Worm (Caenorhabditis elegans) whole organism, midembryonic: Measurements from ENCODE around the gene flp-23.

ENCODE experiments used
- T22C8.4 ChIP-seq: fragments of 200-800 bp; sonication (Bioruptor generic); IDR thresholded peaks from 2 replicates; pipeline ENCODE4 v1.3.6; 2022; ENCODE audit warnings: missing genetic modification characterization, missing compliant biosample characterization
- cog-1 ChIP-seq: sonication (generic microtip); optimal IDR thresholded peaks from 2 replicates; lab custom pipeline; 2016; ENCODE audit warnings: missing genetic modification characterization, missing compliant biosample characterization
- flt-1 ChIP-seq: fragments of 200-800 bp; sonication (Bioruptor generic); IDR thresholded peaks from 2 replicates; pipeline ENCODE4 v1.3.6; 2022; ENCODE audit warnings: missing genetic modification characterization, missing compliant biosample characterization
- klf-2 ChIP-seq: fragments of 200-800 bp; sonication (Bioruptor generic); conservative IDR thresholded peaks from 2 replicates; pipeline ENCODE4 v1.3.6; 2022; ENCODE audit warnings: missing genetic modification reagents, missing genetic modification characterization, missing compliant biosample characterization
- med-1 ChIP-seq: sonication (generic microtip); optimal IDR thresholded peaks from 2 replicates; lab custom pipeline; 2017; ENCODE audit warnings: missing genetic modification characterization, mild to moderate bottlenecking, missing compliant biosample characterization, antibody characterized with exemption, missing genetic modification reagents; ENCODE audit not compliant: insufficient read depth
- ref-1 ChIP-seq: fragments of 200-800 bp; sonication (Bioruptor generic); conservative IDR thresholded peaks from 2 replicates; pipeline ENCODE4 v1.3.6; 2022; ENCODE audit warnings: missing genetic modification reagents, missing genetic modification characterization, missing compliant biosample characterization
- tab-1 ChIP-seq: fragments of 200-800 bp; sonication (Bioruptor generic); IDR thresholded peaks from 2 replicates; pipeline ENCODE4 v1.3.6; 2022; ENCODE audit warnings: missing genetic modification characterization, missing compliant biosample characterization
- ztf-23 ChIP-seq: fragments of 200-800 bp; sonication (Bioruptor generic); IDR thresholded peaks from 2 replicates; pipeline ENCODE4 v1.3.6; 2022; ENCODE audit warnings: missing genetic modification reagents, missing genetic modification characterization, missing compliant biosample characterization
- ztf-29 ChIP-seq: fragments of 200-800 bp; sonication (Bioruptor generic); IDR thresholded peaks from 2 replicates; pipeline ENCODE4 v1.3.6; 2022; ENCODE audit warnings: missing genetic modification reagents, missing genetic modification characterization, missing compliant biosample characterization

Gene flp-23

ce11 chrIII:8678371-8678770 is 27.8 kb downstream of the flp-23 start:
- TF ChIP-seq ztf-23 (GFP tag; lab: Robert Waterston, UW) (peak; percentile 97), flt-1 (GFP tag; lab: Robert Waterston, UW) (peak; percentile 99), ref-1 (peak; percentile 95), tab-1 (peak; percentile 99), med-1 (peak; percentile 84), T22C8.4 (GFP tag; lab: Robert Waterston, UW) (peak; percentile 96), klf-2 (peak; percentile 98), cog-1 (tag; lab: Kevin White, UChicago) (peak; percentile 92), ztf-29 (peak; percentile 99)

ce11 chrIII:8683679-8684263 is 33.2 kb downstream of the flp-23 start, which contains the start of gene fli-1:
TSS of gene fli-1 (minus strand) at chrIII:8683736.
- no peak for TF ChIP-seq klf-2
- TF ChIP-seq ref-1: no peak
- TF ChIP-seq T22C8.4 (GFP tag; lab: Robert Waterston, UW): no peak
- no peak for TF ChIP-seq tab-1
- TF ChIP-seq med-1: no peak
- no peak for TF ChIP-seq cog-1 (tag; lab: Kevin White, UChicago)
- no peak for TF ChIP-seq ztf-29
- TF ChIP-seq ztf-23 (GFP tag; lab: Robert Waterston, UW): no peak

ce11 chrIII:8684421-8684820 is 33.9 kb downstream of the flp-23 start, which contains the start of gene anmt-1:
TSS of gene anmt-1 (plus strand) at chrIII:8684808.
- TF ChIP-seq ztf-29 (no peak), klf-2 (no peak), ref-1 (no peak), T22C8.4 (GFP tag; lab: Robert Waterston, UW) (no peak), cog-1 (tag; lab: Kevin White, UChicago) (no peak), med-1 (no peak), ztf-23 (GFP tag; lab: Robert Waterston, UW) (no peak), flt-1 (GFP tag; lab: Robert Waterston, UW) (no peak), tab-1 (no peak)

ce11 chrIII:8685590-8686240 is 35.1 kb downstream of the flp-23 start:
- TF ChIP-seq T22C8.4 (GFP tag; lab: Robert Waterston, UW) (no peak), tab-1 (no peak), klf-2 (no peak), ref-1 (no peak), cog-1 (tag; lab: Kevin White, UChicago) (no peak), ztf-23 (GFP tag; lab: Robert Waterston, UW) (no peak)

ce11 chrIII:8688438-8688946 is 37.9 kb downstream of the flp-23 start, which contains the start of gene hadb-1:
TSS of gene hadb-1 (minus strand) at chrIII:8688488.
- no peak for TF ChIP-seq cog-1 (tag; lab: Kevin White, UChicago)
- no peak for TF ChIP-seq tab-1
- TF ChIP-seq flt-1 (GFP tag; lab: Robert Waterston, UW): no peak
- TF ChIP-seq ref-1: no peak
- TF ChIP-seq klf-2: no peak
- TF ChIP-seq ztf-29: no peak
- TF ChIP-seq ztf-23 (GFP tag; lab: Robert Waterston, UW): no peak
- TF ChIP-seq T22C8.4 (GFP tag; lab: Robert Waterston, UW): no peak
- no peak for TF ChIP-seq med-1

ce11 chrIII:8689143-8689542 is 38.6 kb downstream of the flp-23 start:
- no peak for TF ChIP-seq tab-1
- TF ChIP-seq ztf-23 (GFP tag; lab: Robert Waterston, UW): no peak

- TF ChIP-seq ref-1: no peak
- no peak for TF ChIP-seq med-1
- no peak for TF ChIP-seq ztf-23 (GFP tag; lab: Robert Waterston, UW)
- peak; percentile 67 for TF ChIP-seq T22C8.4 (GFP tag; lab: Robert Waterston, UW)
- no peak for TF ChIP-seq cog-1 (tag; lab: Kevin White, UChicago)
- TF ChIP-seq ztf-29: no peak
- no peak for TF ChIP-seq klf-2
Observed at ce11 chrIII:8689655-8690054, 39.1 kb downstream of the flp-23 start, which contains the start of gene B0303.4. TSS of gene B0303.4 (plus strand) at chrIII:8689850.

ce11 chrIII:8693322-8693721 is 42.8 kb downstream of the flp-23 start, which contains the start of gene B0303.7:
TSS of gene B0303.7 (plus strand) at chrIII:8693622.
- TF ChIP-seq ztf-23 (GFP tag; lab: Robert Waterston, UW) (no peak), ref-1 (no peak), med-1 (no peak), T22C8.4 (GFP tag; lab: Robert Waterston, UW) (no peak), tab-1 (no peak), ztf-29 (no peak), cog-1 (tag; lab: Kevin White, UChicago) (no peak), flt-1 (GFP tag; lab: Robert Waterston, UW) (no peak), klf-2 (no peak)

- no peak for TF ChIP-seq flt-1 (GFP tag; lab: Robert Waterston, UW)
- TF ChIP-seq ztf-29: no peak
- no peak for TF ChIP-seq klf-2
- TF ChIP-seq cog-1 (tag; lab: Kevin White, UChicago): no peak
- TF ChIP-seq T22C8.4 (GFP tag; lab: Robert Waterston, UW): no peak
- no peak for TF ChIP-seq ref-1
- no peak for TF ChIP-seq ztf-23 (GFP tag; lab: Robert Waterston, UW)
- TF ChIP-seq tab-1: no peak
- TF ChIP-seq med-1: no peak
Observed at ce11 chrIII:8696680-8697079, 46.1 kb downstream of the flp-23 start.

- TF ChIP-seq ref-1: no peak
- no peak for TF ChIP-seq ztf-23 (GFP tag; lab: Robert Waterston, UW)
- TF ChIP-seq flt-1 (GFP tag; lab: Robert Waterston, UW): no peak
- no peak for TF ChIP-seq ztf-29
- no peak for TF ChIP-seq cog-1 (tag; lab: Kevin White, UChicago)
- no peak for TF ChIP-seq T22C8.4 (GFP tag; lab: Robert Waterston, UW)
Observed at ce11 chrIII:8697268-8697907, 46.8 kb downstream of the flp-23 start.
